Worm (Caenorhabditis elegans) whole organism, midembryonic: ENCODE data around the gene ZK742.7.
A peak's percentile ranks its signal among the peaks of the same experiment; 100 is the strongest.

Source experiments
- T22C8.4 ChIP-seq: fragments of 200-800 bp; sonication (Bioruptor generic); IDR thresholded peaks from 2 replicates; pipeline ENCODE4 v1.3.6; 2022; ENCODE audit warnings: missing genetic modification characterization, missing compliant biosample characterization
- cog-1 ChIP-seq: sonication (generic microtip); optimal IDR thresholded peaks from 2 replicates; lab custom pipeline; 2016; ENCODE audit warnings: missing genetic modification characterization, missing compliant biosample characterization
- flt-1 ChIP-seq: fragments of 200-800 bp; sonication (Bioruptor generic); IDR thresholded peaks from 2 replicates; pipeline ENCODE4 v1.3.6; 2022; ENCODE audit warnings: missing genetic modification characterization, missing compliant biosample characterization
- klf-2 ChIP-seq: fragments of 200-800 bp; sonication (Bioruptor generic); conservative IDR thresholded peaks from 2 replicates; pipeline ENCODE4 v1.3.6; 2022; ENCODE audit warnings: missing genetic modification reagents, missing genetic modification characterization, missing compliant biosample characterization
- med-1 ChIP-seq: sonication (generic microtip); optimal IDR thresholded peaks from 2 replicates; lab custom pipeline; 2017; ENCODE audit warnings: missing genetic modification characterization, mild to moderate bottlenecking, missing compliant biosample characterization, antibody characterized with exemption, missing genetic modification reagents; ENCODE audit not compliant: insufficient read depth
- ref-1 ChIP-seq: fragments of 200-800 bp; sonication (Bioruptor generic); conservative IDR thresholded peaks from 2 replicates; pipeline ENCODE4 v1.3.6; 2022; ENCODE audit warnings: missing genetic modification reagents, missing genetic modification characterization, missing compliant biosample characterization
- tab-1 ChIP-seq: fragments of 200-800 bp; sonication (Bioruptor generic); IDR thresholded peaks from 2 replicates; pipeline ENCODE4 v1.3.6; 2022; ENCODE audit warnings: missing genetic modification characterization, missing compliant biosample characterization
- ztf-23 ChIP-seq: fragments of 200-800 bp; sonication (Bioruptor generic); IDR thresholded peaks from 2 replicates; pipeline ENCODE4 v1.3.6; 2022; ENCODE audit warnings: missing genetic modification reagents, missing genetic modification characterization, missing compliant biosample characterization
- ztf-29 ChIP-seq: fragments of 200-800 bp; sonication (Bioruptor generic); IDR thresholded peaks from 2 replicates; pipeline ENCODE4 v1.3.6; 2022; ENCODE audit warnings: missing genetic modification reagents, missing genetic modification characterization, missing compliant biosample characterization

The ZK742.7 gene

ce11 chrV:7774143-7774595 lies 24.0 kb upstream of the ZK742.7 start, which contains the start of gene grl-10:
grl-10 (plus strand) TSS chrV:7774545.
- no peak for TF ChIP-seq flt-1 (GFP tag; lab: Robert Waterston, UW)
- no peak for TF ChIP-seq ztf-23 (GFP tag; lab: Robert Waterston, UW)
- TF ChIP-seq cog-1 (tag; lab: Kevin White, UChicago) = no peak
- no peak for TF ChIP-seq ztf-29 (GFP tag; lab: Robert Waterston, UW)
- TF ChIP-seq klf-2 (GFP tag; lab: Robert Waterston, UW) = no peak
- no peak for TF ChIP-seq ref-1 (GFP tag; lab: Robert Waterston, UW)
- no peak for TF ChIP-seq med-1 (GFP tag; lab: Kevin White, UChicago)
- TF ChIP-seq tab-1 (GFP tag; lab: Robert Waterston, UW) = no peak
- no peak for TF ChIP-seq T22C8.4

DNA sequence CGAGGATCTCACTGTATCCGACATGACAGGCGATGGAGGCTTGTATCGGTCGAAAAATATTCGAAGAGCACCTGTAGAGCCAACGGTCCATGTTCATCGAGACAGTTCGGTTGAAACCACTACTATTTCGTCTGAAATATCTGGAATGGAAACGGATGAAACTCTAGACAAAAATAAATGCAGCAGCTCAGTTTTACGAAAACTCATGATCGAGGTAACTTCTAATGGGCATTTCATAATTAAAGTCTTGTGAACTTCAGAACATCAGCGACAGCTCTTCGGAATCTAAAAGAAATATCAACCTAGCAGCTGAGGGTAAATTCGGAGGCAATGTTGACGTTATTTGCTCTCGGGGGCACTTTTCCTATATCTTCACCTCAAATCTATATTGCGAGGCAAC lies 23.0 kb upstream of the ZK742.7 start:
- TF ChIP-seq med-1 (GFP tag; lab: Kevin White, UChicago) (no peak), klf-2 (GFP tag; lab: Robert Waterston, UW) (no peak), cog-1 (tag; lab: Kevin White, UChicago) (no peak), tab-1 (GFP tag; lab: Robert Waterston, UW) (no peak), flt-1 (GFP tag; lab: Robert Waterston, UW) (no peak), ztf-29 (GFP tag; lab: Robert Waterston, UW) (no peak), T22C8.4 (no peak), ztf-23 (GFP tag; lab: Robert Waterston, UW) (no peak), ref-1 (GFP tag; lab: Robert Waterston, UW) (no peak)

DNA sequence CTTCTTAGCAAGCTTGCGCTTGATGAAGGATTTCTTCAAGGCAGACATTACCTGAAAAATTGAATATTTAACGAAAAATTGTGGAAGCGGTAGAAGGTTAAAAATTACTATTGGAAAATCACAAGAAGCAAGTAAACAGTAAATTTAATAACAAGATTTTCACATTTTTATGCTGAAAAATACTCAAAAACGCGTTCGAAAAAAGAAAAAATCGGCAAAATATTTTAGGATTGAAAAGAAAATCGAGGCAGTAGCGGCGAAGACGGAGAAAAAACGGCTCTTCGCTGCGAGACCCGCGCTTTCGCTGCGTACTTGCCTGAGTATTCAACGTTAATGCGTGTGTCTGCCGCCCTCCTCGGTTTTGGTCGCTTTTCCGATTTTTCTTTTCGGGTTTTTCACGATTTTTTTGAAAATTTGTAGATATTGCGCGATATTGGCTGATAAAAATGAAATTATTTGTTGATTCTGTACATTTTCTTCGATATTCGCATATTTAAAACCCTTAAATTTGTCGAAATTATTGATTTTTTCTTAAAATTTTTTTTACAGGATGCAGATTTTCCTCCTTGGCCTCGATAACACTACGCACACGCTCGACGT lies 22.1 kb upstream of the ZK742.7 start, which contains the start of the genes rpl-39 and rps-30:
rpl-39 (minus strand) TSS at position 51 of the 600 bp plus-strand sequence.
rps-30 (plus strand) TSS at position 550 of the 600 bp plus-strand sequence.
- TF ChIP-seq T22C8.4 (peak; percentile 21; the same call in 1 of the 2 replicates), tab-1 (GFP tag; lab: Robert Waterston, UW) (no peak), cog-1 (tag; lab: Kevin White, UChicago) (peak; percentile 13), ztf-23 (GFP tag; lab: Robert Waterston, UW) (peak; percentile 59; the same call in 1 of the 2 replicates), klf-2 (GFP tag; lab: Robert Waterston, UW) (no peak), med-1 (GFP tag; lab: Kevin White, UChicago) (no peak), ztf-29 (GFP tag; lab: Robert Waterston, UW) (no peak), ref-1 (GFP tag; lab: Robert Waterston, UW) (no peak), flt-1 (GFP tag; lab: Robert Waterston, UW) (no peak)

ce11 chrV:7777098-7777497 lies 21.1 kb upstream of the ZK742.7 start, which contains the start of gene C26F1.3:
C26F1.3 (plus strand) TSS chrV:7777300.
- TF ChIP-seq klf-2 (GFP tag; lab: Robert Waterston, UW) (no peak), flt-1 (GFP tag; lab: Robert Waterston, UW) (no peak), ref-1 (GFP tag; lab: Robert Waterston, UW) (no peak)

- TF ChIP-seq ztf-23 (GFP tag; lab: Robert Waterston, UW) (no peak), med-1 (GFP tag; lab: Kevin White, UChicago) (no peak), klf-2 (GFP tag; lab: Robert Waterston, UW) (no peak), T22C8.4 (no peak), tab-1 (GFP tag; lab: Robert Waterston, UW) (no peak), cog-1 (tag; lab: Kevin White, UChicago) (no peak), flt-1 (GFP tag; lab: Robert Waterston, UW) (no peak), ztf-29 (GFP tag; lab: Robert Waterston, UW) (no peak), ref-1 (GFP tag; lab: Robert Waterston, UW) (no peak)
Measured at ce11 chrV:7778999-7779398, 19.2 kb upstream of the ZK742.7 start.

DNA sequence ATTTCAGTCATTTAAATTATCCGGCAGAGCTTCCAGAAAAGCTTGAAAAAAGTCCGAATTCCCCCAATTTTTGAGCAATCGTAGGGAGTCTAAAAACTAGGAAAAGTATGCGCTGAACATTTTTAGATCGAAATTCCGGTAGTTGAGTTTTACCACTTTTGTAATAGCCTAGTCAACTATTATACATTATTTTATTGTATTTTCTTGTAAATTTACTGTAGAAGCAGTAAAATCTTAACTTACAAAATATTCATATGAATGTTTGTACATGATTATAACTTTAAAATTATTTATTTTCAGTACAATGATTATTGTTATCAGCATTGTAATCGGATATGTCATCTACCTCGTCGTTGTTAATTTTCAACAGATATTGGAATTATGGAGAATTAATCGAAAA lies 16.7 kb upstream of the ZK742.7 start, which contains the start of gene cyp-32A1:
cyp-32A1 (plus strand) TSS at position 301 of the 400 bp plus-strand sequence.
- TF ChIP-seq ztf-23 (GFP tag; lab: Robert Waterston, UW) (no peak), cog-1 (tag; lab: Kevin White, UChicago) (no peak), flt-1 (GFP tag; lab: Robert Waterston, UW) (no peak), T22C8.4 (no peak), tab-1 (GFP tag; lab: Robert Waterston, UW) (no peak), med-1 (GFP tag; lab: Kevin White, UChicago) (no peak), ref-1 (GFP tag; lab: Robert Waterston, UW) (no peak), ztf-29 (GFP tag; lab: Robert Waterston, UW) (no peak), klf-2 (GFP tag; lab: Robert Waterston, UW) (no peak)

- TF ChIP-seq T22C8.4 (no peak), ztf-23 (GFP tag; lab: Robert Waterston, UW) (no peak), cog-1 (tag; lab: Kevin White, UChicago) (no peak), med-1 (GFP tag; lab: Kevin White, UChicago) (no peak), flt-1 (GFP tag; lab: Robert Waterston, UW) (no peak), ref-1 (GFP tag; lab: Robert Waterston, UW) (no peak), klf-2 (GFP tag; lab: Robert Waterston, UW) (no peak), ztf-29 (GFP tag; lab: Robert Waterston, UW) (no peak), tab-1 (GFP tag; lab: Robert Waterston, UW) (no peak)
Measured at ce11 chrV:7785117-7785516, 13.1 kb upstream of the ZK742.7 start, which contains the start of gene C26F1.1. C26F1.1 (plus strand) TSS chrV:7785417.

ce11 chrV:7785885-7786284 lies 12.3 kb upstream of the ZK742.7 start:
- TF ChIP-seq tab-1 (GFP tag; lab: Robert Waterston, UW) = no peak
- TF ChIP-seq ref-1 (GFP tag; lab: Robert Waterston, UW) = no peak
- TF ChIP-seq klf-2 (GFP tag; lab: Robert Waterston, UW) = no peak
- TF ChIP-seq T22C8.4 = no peak
- TF ChIP-seq cog-1 (tag; lab: Kevin White, UChicago) = no peak
- TF ChIP-seq ztf-23 (GFP tag; lab: Robert Waterston, UW) = no peak
- no peak for TF ChIP-seq flt-1 (GFP tag; lab: Robert Waterston, UW)
- no peak for TF ChIP-seq ztf-29 (GFP tag; lab: Robert Waterston, UW)
- TF ChIP-seq med-1 (GFP tag; lab: Kevin White, UChicago) = no peak
